Fruit fly (Drosophila melanogaster): ENCODE results near the gene CG7886.

dm6 chr3R:14590753-14591535, 51.4 kb downstream of the CG7886 start:
- TF ChIP-seq CG14014 (GFP tag; IDR thresholded peaks at IDR 0.05) = no peak
- no peak for TF ChIP-seq bowl (GFP tag; IDR thresholded peaks at IDR 0.05)
- no peak for TF ChIP-seq CG16779 (GFP tag; IDR thresholded peaks at IDR 0.05)
- TF ChIP-seq Antp (GFP tag; optimal IDR thresholded peaks at IDR 0.05) = no peak
- TF ChIP-seq zfh2 (GFP tag; optimal IDR thresholded peaks at IDR 0.05) = no peak

Data from whole organism, embryonic.